Worm (Caenorhabditis elegans): ENCODE measurements around the gene str-181.

ce11 chrV:12747856-12748255, 29.3 kb upstream of the str-181 start, which contains the start of gene C15C8.5:
- TF ChIP-seq nhr-12 (tag; optimal IDR thresholded peaks at IDR 0.05) (no peak), lin-13 (tag; optimal IDR thresholded peaks at IDR 0.05) (no peak)
